Fruit fly (Drosophila melanogaster): ENCODE data around the gene Cyp4e3.
A peak's percentile ranks its signal among the peaks of the same experiment; 100 is the strongest.

Cyp4e3 gene

dm6 chr2L:9784468-9784867 lies 34.6 kb upstream of the Cyp4e3 start:
- TF ChIP-seq dmrt93B (GFP tag; optimal IDR thresholded peaks at IDR 0.05), result no peak
- TF ChIP-seq Dfd (GFP tag; optimal IDR thresholded peaks at IDR 0.05), result no peak
- TF ChIP-seq jim (GFP tag; optimal IDR thresholded peaks at IDR 0.05), result no peak
- TF ChIP-seq br (GFP tag; optimal IDR thresholded peaks at IDR 0.05), result no peak
- no peak for TF ChIP-seq tai (GFP tag; optimal IDR thresholded peaks at IDR 0.05)
- TF ChIP-seq CrebA (GFP tag; optimal IDR thresholded peaks at IDR 0.05; ENCODE audit: borderline replicate concordance), result no peak
- no peak for TF ChIP-seq Sp1 (GFP tag; optimal IDR thresholded peaks at IDR 0.05)
- no peak for TF ChIP-seq Myc (optimal IDR thresholded peaks at IDR 0.05)

dm6 chr2L:9783130-9783529 lies 33.3 kb upstream of the Cyp4e3 start:
- TF ChIP-seq Hr83 (GFP tag; optimal IDR thresholded peaks at IDR 0.05; ENCODE audit: poor library complexity, severe bottlenecking), result peak; percentile 67
- peak; percentile 25 for TF ChIP-seq h (GFP tag; optimal IDR thresholded peaks at IDR 0.05)
- TF ChIP-seq foxo (GFP tag; optimal IDR thresholded peaks at IDR 0.05), result no peak

- TF ChIP-seq Abd-B (GFP tag; optimal IDR thresholded peaks at IDR 0.05) (no peak), Dif (GFP tag; optimal IDR thresholded peaks at IDR 0.05; ENCODE audit: partially characterized antibody) (peak; percentile 98), fru (GFP tag; optimal IDR thresholded peaks at IDR 0.05) (peak; percentile 54), Myc (optimal IDR thresholded peaks at IDR 0.05) (no peak), tai (GFP tag; optimal IDR thresholded peaks at IDR 0.05) (no peak), Vsx2 (GFP tag; optimal IDR thresholded peaks at IDR 0.05; ENCODE audit: partially characterized antibody) (peak; percentile 94), CrebA (GFP tag; optimal IDR thresholded peaks at IDR 0.05; ENCODE audit: borderline replicate concordance) (no peak), Hr78 (GFP tag; optimal IDR thresholded peaks at IDR 0.05) (no peak), sv (GFP tag; optimal IDR thresholded peaks at IDR 0.05) (no peak), Hnf4 (GFP tag; optimal IDR thresholded peaks at IDR 0.05) (peak; percentile 57), dmrt93B (GFP tag; optimal IDR thresholded peaks at IDR 0.05) (no peak), br (GFP tag; optimal IDR thresholded peaks at IDR 0.05) (peak; percentile 67), OdsH (GFP tag; optimal IDR thresholded peaks at IDR 0.05) (peak; percentile 51), Mio (GFP tag; optimal IDR thresholded peaks at IDR 0.05) (peak; percentile 18), Jra (GFP tag; optimal IDR thresholded peaks at IDR 0.05) (peak; percentile 52), N (GFP tag; optimal IDR thresholded peaks at IDR 0.05) (no peak), psq (GFP tag; optimal IDR thresholded peaks at IDR 0.05) (no peak), CG32264 (GFP tag; optimal IDR thresholded peaks at IDR 0.05) (no peak), Dfd (GFP tag; optimal IDR thresholded peaks at IDR 0.05) (no peak), dl (GFP tag; optimal IDR thresholded peaks at IDR 0.05; ENCODE audit: insufficient read depth in 1 of 2, partially characterized antibody in 2 of 2) (peak; percentile 97 to 98), Rel (GFP tag; optimal IDR thresholded peaks at IDR 0.05) (peak; percentile 64), Rel (tag; optimal IDR thresholded peaks at IDR 0.05) (peak; percentile 83), brk (GFP tag; optimal IDR thresholded peaks at IDR 0.05) (no peak), Hr83 (GFP tag; optimal IDR thresholded peaks at IDR 0.05; ENCODE audit: poor library complexity, severe bottlenecking) (peak; percentile 87), rgr (GFP tag; optimal IDR thresholded peaks at IDR 0.05) (peak; percentile 57), h (GFP tag; optimal IDR thresholded peaks at IDR 0.05) (peak; percentile 73), HLH106 (tag; optimal IDR thresholded peaks at IDR 0.05) (peak; percentile 18), CG9705 (GFP tag; optimal IDR thresholded peaks at IDR 0.05) (no peak), usp (GFP tag; optimal IDR thresholded peaks at IDR 0.05) (no peak), Sp1 (GFP tag; optimal IDR thresholded peaks at IDR 0.05) (peak; percentile 68), foxo (GFP tag; optimal IDR thresholded peaks at IDR 0.05) (peak in 1 of 2 experiments; percentile 55), jim (GFP tag; optimal IDR thresholded peaks at IDR 0.05) (no peak), dsf (GFP tag; optimal IDR thresholded peaks at IDR 0.05; ENCODE audit: borderline replicate concordance) (no peak)
Observed at dm6 chr2L:9782176-9782581, 32.3 kb upstream of the Cyp4e3 start, which contains the start of gene IP3K1. Gene IP3K1 (plus strand): TSS chr2L:9782384.

dm6 chr2L:9779754-9780153 lies 29.9 kb upstream of the Cyp4e3 start:
- TF ChIP-seq Hr83 (GFP tag; optimal IDR thresholded peaks at IDR 0.05; ENCODE audit: poor library complexity, severe bottlenecking), result no peak
- TF ChIP-seq Rel (GFP tag; optimal IDR thresholded peaks at IDR 0.05), result no peak
- peak; percentile 31 for TF ChIP-seq Rel (tag; optimal IDR thresholded peaks at IDR 0.05)

All from whole organism, wandering third instar larva.